Worm (Caenorhabditis elegans) whole organism, mixed stage, embryonic: ENCODE measurements around the gene C50F4.1.
A peak's percentile ranks its signal among the peaks of the same experiment; 100 is the strongest.

ENCODE experiments used
- M03D4.4 ChIP-seq: sonication (generic microtip); optimal IDR thresholded peaks from 2 replicates; lab custom pipeline; 2017; ENCODE audit warnings: mild to moderate bottlenecking, missing genetic modification characterization, missing compliant biosample characterization
- bed-3 ChIP-seq: fragments of 200-800 bp; sonication (Bioruptor generic); optimal IDR thresholded peaks from 3 replicates; lab custom pipeline; 2018; ENCODE audit warnings: mild to moderate bottlenecking, missing genetic modification characterization, moderate library complexity, missing compliant biosample characterization
- blmp-1 ChIP-seq: fragments of 150-350 bp; optimal IDR thresholded peaks from 2 replicates; lab custom pipeline; 2014; ENCODE audit warnings: missing biosample characterization, missing genetic modification characterization
- ceh-39 ChIP-seq: fragments of 150-350 bp; optimal IDR thresholded peaks from 2 replicates; lab custom pipeline; 2014; ENCODE audit warnings: missing biosample characterization, missing genetic modification characterization
- ceh-43 ChIP-seq: fragments of 200-800 bp; sonication (Bioruptor generic); optimal IDR thresholded peaks from 2 replicates; lab custom pipeline; 2018; ENCODE audit warnings: mild to moderate bottlenecking, missing genetic modification characterization, moderate library complexity, missing compliant biosample characterization
- ceh-83 ChIP-seq: fragments of 200-800 bp; sonication (Bioruptor generic); optimal IDR thresholded peaks from 2 replicates; lab custom pipeline; 2018; ENCODE audit warnings: mild to moderate bottlenecking, missing genetic modification characterization, missing compliant biosample characterization
- ces-1 ChIP-seq: fragments of 150-350 bp; optimal IDR thresholded peaks from 2 replicates; lab custom pipeline; 2014; ENCODE audit warnings: missing biosample characterization, missing genetic modification reagents, missing genetic modification characterization
- cnd-1 ChIP-seq: fragments of 200-800 bp; sonication (Bioruptor generic); optimal IDR thresholded peaks from 2 replicates; lab custom pipeline; 2018; ENCODE audit warnings: mild to moderate bottlenecking, missing genetic modification characterization, missing compliant biosample characterization
- drap-1 ChIP-seq: fragments of 200-800 bp; sonication (Bioruptor generic); optimal IDR thresholded peaks from 3 replicates; lab custom pipeline; 2018; ENCODE audit warnings: mild to moderate bottlenecking, missing genetic modification characterization, missing compliant biosample characterization
- elt-1 ChIP-seq: sonication (generic microtip); optimal IDR thresholded peaks from 2 replicates; lab custom pipeline; 2017; ENCODE audit warnings: missing genetic modification characterization, mild to moderate bottlenecking, missing compliant biosample characterization, antibody characterized with exemption, moderate library complexity, borderline replicate concordance; ENCODE audit not compliant: insufficient read depth
- elt-3 ChIP-seq: fragments of 150-350 bp; optimal IDR thresholded peaks from 2 replicates; lab custom pipeline; 2014; ENCODE audit warnings: missing biosample characterization, missing genetic modification characterization
- flh-1 ChIP-seq: fragments of 200-800 bp; sonication (Bioruptor generic); optimal IDR thresholded peaks from 2 replicates; lab custom pipeline; 2018; ENCODE audit warnings: mild to moderate bottlenecking, missing genetic modification characterization, moderate library complexity, missing compliant biosample characterization
- ham-2 ChIP-seq: fragments of 200-800 bp; sonication (Bioruptor generic); optimal IDR thresholded peaks from 2 replicates; lab custom pipeline; 2018; ENCODE audit warnings: mild to moderate bottlenecking, missing genetic modification characterization, missing compliant biosample characterization
- hlh-1 ChIP-seq: fragments of 150-350 bp; optimal IDR thresholded peaks from 2 replicates; lab custom pipeline; 2014; ENCODE audit warnings: missing biosample characterization, missing genetic modification reagents, missing genetic modification characterization
- lin-13 ChIP-seq: fragments of 150-350 bp; optimal IDR thresholded peaks from 2 replicates; lab custom pipeline; 2014; ENCODE audit warnings: missing biosample characterization, missing genetic modification characterization
- lin-32 ChIP-seq: fragments of 200-800 bp; sonication (Bioruptor generic); optimal IDR thresholded peaks from 2 replicates; lab custom pipeline; 2018; ENCODE audit warnings: mild to moderate bottlenecking, missing genetic modification characterization, missing compliant biosample characterization
- lsy-2 ChIP-seq: fragments of 150-350 bp; optimal IDR thresholded peaks from 2 replicates; lab custom pipeline; 2014; ENCODE audit warnings: missing biosample characterization, missing genetic modification characterization
- mab-5 ChIP-seq: fragments of 150-350 bp; optimal IDR thresholded peaks from 2 replicates; lab custom pipeline; 2014; ENCODE audit warnings: missing biosample characterization, missing genetic modification characterization
- mep-1 ChIP-seq: fragments of 150-350 bp; optimal IDR thresholded peaks from 2 replicates; lab custom pipeline; 2017; ENCODE audit warnings: missing biosample characterization, missing genetic modification reagents, missing genetic modification characterization, inconsistent platforms
- mls-2 ChIP-seq: sonication (generic microtip); optimal IDR thresholded peaks from 2 replicates; lab custom pipeline; 2016; ENCODE audit warnings: mild to moderate bottlenecking, missing genetic modification characterization, moderate library complexity, missing compliant biosample characterization
- nhr-12 ChIP-seq: fragments of 150-350 bp; optimal IDR thresholded peaks from 2 replicates; lab custom pipeline; 2014; ENCODE audit warnings: missing biosample characterization, missing genetic modification characterization
- nhr-2 ChIP-seq: fragments of 150-350 bp; optimal IDR thresholded peaks from 2 replicates; lab custom pipeline; 2014; ENCODE audit warnings: missing biosample characterization, missing genetic modification characterization
- nhr-237 ChIP-seq: fragments of 150-350 bp; optimal IDR thresholded peaks from 2 replicates; lab custom pipeline; 2014; ENCODE audit warnings: missing biosample characterization, missing genetic modification characterization
- nhr-28 ChIP-seq: fragments of 150-350 bp; optimal IDR thresholded peaks from 2 replicates; lab custom pipeline; 2014; ENCODE audit warnings: missing biosample characterization, missing genetic modification characterization
- nhr-76 ChIP-seq: sonication (generic microtip); optimal IDR thresholded peaks from 2 replicates; lab custom pipeline; 2017; ENCODE audit warnings: missing biosample characterization, missing genetic modification characterization
- pha-4 ChIP-seq: fragments of 150-350 bp; optimal IDR thresholded peaks from 2 replicates; lab custom pipeline; 2018; ENCODE audit warnings: missing biosample characterization, missing genetic modification reagents, missing genetic modification characterization
- sem-2 ChIP-seq: fragments of 200-800 bp; sonication (Bioruptor generic); optimal IDR thresholded peaks from 2 replicates; lab custom pipeline; 2018; ENCODE audit warnings: mild to moderate bottlenecking, missing genetic modification characterization, missing compliant biosample characterization
- snpc-4 ChIP-seq: fragments of 150-350 bp; optimal IDR thresholded peaks from 2 replicates; lab custom pipeline; 2014; ENCODE audit warnings: missing biosample characterization, missing genetic modification characterization
- sptf-1 ChIP-seq: sonication (generic microtip); optimal IDR thresholded peaks from 2 replicates; lab custom pipeline; 2017; ENCODE audit warnings: mild to moderate bottlenecking, missing genetic modification characterization, moderate library complexity, missing compliant biosample characterization
- tbx-8 ChIP-seq: fragments of 200-800 bp; sonication (Bioruptor generic); optimal IDR thresholded peaks from 2 replicates; lab custom pipeline; 2018; ENCODE audit warnings: mild to moderate bottlenecking, missing genetic modification characterization, moderate library complexity, missing compliant biosample characterization
- unc-120 ChIP-seq: sonication (generic microtip); optimal IDR thresholded peaks from 2 replicates; lab custom pipeline; 2017; ENCODE audit warnings: missing genetic modification characterization, missing compliant biosample characterization; ENCODE audit not compliant: poor library complexity, severe bottlenecking
- unc-39 ChIP-seq: fragments of 150-350 bp; optimal IDR thresholded peaks from 2 replicates; lab custom pipeline; 2014; ENCODE audit warnings: missing biosample characterization, missing genetic modification characterization
- unc-62 ChIP-seq: fragments of 150-350 bp; optimal IDR thresholded peaks from 2 replicates; lab custom pipeline; 2014; ENCODE audit warnings: missing biosample characterization, missing genetic modification reagents, missing genetic modification characterization
- zip-8 ChIP-seq: fragments of 150-350 bp; optimal IDR thresholded peaks from 2 replicates; lab custom pipeline; 2014; ENCODE audit warnings: missing biosample characterization, missing genetic modification characterization
- ztf-11 ChIP-seq: fragments of 150-350 bp; optimal IDR thresholded peaks from 2 replicates; lab custom pipeline; 2014; ENCODE audit warnings: missing biosample characterization, missing genetic modification characterization

Gene C50F4.1

ce11 chrV:9545238-9545709 is 18.7 kb downstream of the C50F4.1 start, which contains the start of the genes his-35 and his-41:
his-35 (minus strand) TSS chrV:9545288.
his-41 (plus strand) TSS chrV:9545536.
- peak; percentile 26 for TF ChIP-seq ces-1
- TF ChIP-seq pha-4 (tag; lab: Kevin White, UChicago): peak; percentile 32
- no peak for TF ChIP-seq nhr-237 (tag; lab: Kevin White, UChicago)
- TF ChIP-seq, all 35 proteins: peak for 2

DNA sequence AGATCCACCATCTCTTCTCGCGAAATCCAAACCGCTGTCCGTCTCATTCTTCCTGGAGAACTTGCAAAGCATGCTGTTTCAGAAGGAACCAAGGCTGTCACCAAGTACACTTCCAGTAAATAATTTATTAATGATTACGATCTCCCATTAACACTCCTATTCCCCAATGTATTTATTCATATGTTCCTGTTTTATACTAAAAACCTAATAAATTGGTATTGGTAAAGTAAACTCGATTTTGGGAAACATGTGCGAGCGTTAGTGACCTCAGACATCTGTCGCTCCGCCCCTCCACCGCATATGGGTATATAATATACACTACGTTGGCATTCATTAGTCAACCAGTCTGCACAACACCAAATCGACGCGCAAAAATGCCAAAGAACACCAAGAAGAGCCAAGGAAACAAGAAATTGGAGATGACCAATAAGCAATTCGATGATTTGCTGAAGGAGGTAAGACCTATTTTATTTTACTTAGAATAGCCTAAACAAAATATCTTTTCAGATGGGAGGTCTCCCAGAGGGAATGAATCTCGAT is 19.5 kb downstream of the C50F4.1 start, which contains the start of gene C50F4.6:
Gene C50F4.6 (plus strand): TSS at position 51 of the 540 bp plus-strand sequence.
- TF ChIP-seq cnd-1 (tag; lab: Kevin White, UChicago): peak; percentile 14
- peak; percentile 27 for TF ChIP-seq lin-32 (GFP tag; lab: Kevin White, UChicago)
- no peak for TF ChIP-seq snpc-4 (tag; lab: Kevin White, UChicago)
- TF ChIP-seq, all 35 proteins: peak for 2

ce11 chrV:9546860-9547269 is 20.3 kb downstream of the C50F4.1 start, which contains the start of gene his-37:
his-37 (plus strand) TSS chrV:9547105.
- peak; percentile 72 for TF ChIP-seq M03D4.4
- TF ChIP-seq sem-2 (GFP tag; lab: Kevin White, UChicago): no peak
- no peak for TF ChIP-seq zip-8 (tag; lab: Kevin White, UChicago)
- TF ChIP-seq blmp-1 (tag; lab: Kevin White, UChicago): no peak
- TF ChIP-seq elt-3: peak; percentile 54
- TF ChIP-seq hlh-1 (tag; lab: Kevin White, UChicago): peak; percentile 76
- TF ChIP-seq ces-1: peak; percentile 78
- peak; percentile 96 for TF ChIP-seq nhr-237 (tag; lab: Kevin White, UChicago)
- TF ChIP-seq lsy-2 (tag; lab: Kevin White, UChicago): peak; percentile 86
- no peak for TF ChIP-seq nhr-76 (tag; lab: Kevin White, UChicago)
- peak; percentile 59 for TF ChIP-seq tbx-8
- peak; percentile 68 for TF ChIP-seq ceh-83 (GFP tag; lab: Kevin White, UChicago)
- peak; percentile 86 for TF ChIP-seq ceh-39 (tag; lab: Kevin White, UChicago)
- TF ChIP-seq pha-4 (tag; lab: Kevin White, UChicago): peak; percentile 95
- TF ChIP-seq ztf-11 (tag; lab: Kevin White, UChicago): peak; percentile 78
- peak; percentile 29 for TF ChIP-seq ham-2 (GFP tag; lab: Kevin White, UChicago)
- TF ChIP-seq nhr-12 (tag; lab: Kevin White, UChicago): no peak
- TF ChIP-seq snpc-4 (tag; lab: Kevin White, UChicago): no peak
- peak; percentile 33 for TF ChIP-seq nhr-28 (tag; lab: Kevin White, UChicago)
- peak; percentile 70 for TF ChIP-seq mls-2 (tag; lab: Kevin White, UChicago)
- TF ChIP-seq flh-1 (GFP tag; lab: Kevin White, UChicago): no peak
- TF ChIP-seq ceh-43 (GFP tag; lab: Kevin White, UChicago): peak; percentile 54
- TF ChIP-seq drap-1 (GFP tag; lab: Kevin White, UChicago): peak; percentile 79
- TF ChIP-seq nhr-2 (tag; lab: Kevin White, UChicago): peak; percentile 38
- TF ChIP-seq unc-39: no peak
- TF ChIP-seq unc-62: peak; percentile 97
- TF ChIP-seq unc-120 (tag; lab: Kevin White, UChicago): peak; percentile 85
- peak; percentile 97 for TF ChIP-seq mep-1 (tag; lab: Kevin White, UChicago)
- peak; percentile 8 for TF ChIP-seq lin-32 (GFP tag; lab: Kevin White, UChicago)
- TF ChIP-seq cnd-1 (tag; lab: Kevin White, UChicago): peak; percentile 49
- TF ChIP-seq bed-3 (GFP tag; lab: Kevin White, UChicago): no peak
- no peak for TF ChIP-seq elt-1 (tag; lab: Kevin White, UChicago)
- peak; percentile 36 for TF ChIP-seq mab-5 (tag; lab: Kevin White, UChicago)
- TF ChIP-seq lin-13 (tag; lab: Kevin White, UChicago): peak; percentile 96
- TF ChIP-seq sptf-1: peak; percentile 76
- TF ChIP-seq, all 35 proteins: peak for 25
